Fruit fly (Drosophila melanogaster): ENCODE results near the gene btd.

The btd gene

DNA sequence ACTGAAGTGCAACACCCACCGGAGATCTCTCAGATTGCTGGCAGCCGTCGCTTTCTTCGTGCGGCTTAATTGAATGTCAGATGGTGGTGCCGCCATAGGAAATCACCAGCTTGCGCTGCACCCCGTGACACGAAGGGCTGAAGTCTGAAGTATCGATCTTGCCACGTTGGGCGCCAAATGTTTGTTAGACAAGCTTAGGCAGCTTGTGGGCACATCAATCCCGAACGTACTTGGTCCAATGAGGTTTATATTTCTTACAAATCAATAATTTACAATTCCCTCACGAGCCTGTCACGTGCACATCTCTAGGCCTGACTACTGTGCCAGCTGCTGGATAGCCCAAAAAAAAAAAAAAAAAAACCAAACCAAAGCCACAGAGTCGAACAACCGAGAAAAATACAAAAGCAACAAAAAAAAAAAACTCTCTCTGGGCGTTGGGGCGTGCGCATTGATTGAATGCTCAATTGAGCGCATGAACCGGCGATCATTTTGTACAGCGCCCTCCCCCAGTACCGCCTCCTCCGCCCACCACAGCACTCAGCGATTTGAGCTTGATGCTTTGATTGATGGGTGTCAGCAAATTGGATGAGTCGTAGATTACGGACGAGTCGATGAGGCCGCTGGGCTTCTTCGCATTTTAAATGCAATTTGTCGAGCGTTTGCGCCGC is 14.0 kb downstream of the btd start (continued):
- TF ChIP-seq p53 (GFP tag; optimal IDR thresholded peaks at IDR 0.05) (no peak), Pdp1 (GFP tag; optimal IDR thresholded peaks at IDR 0.05) (no peak), CG18262 (tag; optimal IDR thresholded peaks at IDR 0.05) (no peak), Doc3 (GFP tag; IDR thresholded peaks at IDR 0.05; ENCODE audit: partially characterized antibody) (peak; percentile 60), Ptx1 (GFP tag; IDR thresholded peaks at IDR 0.05) (no peak), CG6654 (GFP tag; optimal IDR thresholded peaks at IDR 0.05) (no peak), Mad (GFP tag; optimal IDR thresholded peaks at IDR 0.05) (no peak), CG3995 (GFP tag; optimal IDR thresholded peaks at IDR 0.05) (no peak), CG8281 (tag; optimal IDR thresholded peaks at IDR 0.05) (peak; percentile 95), tap (tag; optimal IDR thresholded peaks at IDR 0.05) (no peak), lbe (GFP tag; optimal IDR thresholded peaks at IDR 0.05) (no peak), Deaf1 (tag; optimal IDR thresholded peaks at IDR 0.05) (no peak), zen2 (GFP tag; IDR thresholded peaks at IDR 0.05; ENCODE audit: partially characterized antibody) (no peak; the same call in 2 of the 3 replicates), CG14860 (GFP tag; IDR thresholded peaks at IDR 0.05; ENCODE audit: partially characterized antibody) (0 out of 3 replicates have a peak, but pooled peaks have one; percentile 36), mld (GFP tag; IDR thresholded peaks at IDR 0.05; ENCODE audit: partially characterized antibody) (no peak), chm (GFP tag; IDR thresholded peaks at IDR 0.05) (no peak)

DNA sequence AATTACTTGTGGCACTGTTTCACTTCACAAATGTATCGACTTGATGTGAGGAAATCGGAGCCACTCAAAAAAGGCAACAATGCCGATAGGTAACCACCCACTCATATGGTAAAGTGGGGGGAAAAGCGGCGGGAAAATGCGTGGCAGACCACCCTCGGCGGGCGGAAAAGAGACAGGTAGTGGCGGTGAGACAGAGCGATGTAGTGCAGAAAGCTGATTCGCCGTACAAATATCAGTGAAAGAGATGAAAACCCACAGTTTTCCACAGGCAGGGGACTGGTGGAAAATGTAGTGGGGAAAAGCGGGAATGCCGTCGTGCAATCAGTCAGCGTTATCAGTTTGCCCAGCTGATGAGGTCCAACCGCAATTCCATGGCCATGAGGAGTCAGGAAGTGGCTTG is 33.3 kb downstream of the btd start:
- TF ChIP-seq Nf-YC (tag; optimal IDR thresholded peaks at IDR 0.05) (peak; percentile 92), sens (GFP tag) (peak; percentile 44), CG12071 (GFP tag; optimal IDR thresholded peaks at IDR 0.05) (no peak), Jarid2 (GFP tag; optimal IDR thresholded peaks at IDR 0.05) (peak; percentile 4), slou (GFP tag; optimal IDR thresholded peaks at IDR 0.05) (no peak), Nf-YB (GFP tag; optimal IDR thresholded peaks at IDR 0.05) (peak; percentile 91), CG3281 (GFP tag; optimal IDR thresholded peaks at IDR 0.05) (no peak), Mes4 (GFP tag; optimal IDR thresholded peaks at IDR 0.05) (no peak), CG10321 (GFP tag; IDR thresholded peaks at IDR 0.05) (peak; percentile 53; the same call in 1 of the 2 replicates), CG1832 (GFP tag; optimal IDR thresholded peaks at IDR 0.05) (peak; percentile 45)

DNA sequence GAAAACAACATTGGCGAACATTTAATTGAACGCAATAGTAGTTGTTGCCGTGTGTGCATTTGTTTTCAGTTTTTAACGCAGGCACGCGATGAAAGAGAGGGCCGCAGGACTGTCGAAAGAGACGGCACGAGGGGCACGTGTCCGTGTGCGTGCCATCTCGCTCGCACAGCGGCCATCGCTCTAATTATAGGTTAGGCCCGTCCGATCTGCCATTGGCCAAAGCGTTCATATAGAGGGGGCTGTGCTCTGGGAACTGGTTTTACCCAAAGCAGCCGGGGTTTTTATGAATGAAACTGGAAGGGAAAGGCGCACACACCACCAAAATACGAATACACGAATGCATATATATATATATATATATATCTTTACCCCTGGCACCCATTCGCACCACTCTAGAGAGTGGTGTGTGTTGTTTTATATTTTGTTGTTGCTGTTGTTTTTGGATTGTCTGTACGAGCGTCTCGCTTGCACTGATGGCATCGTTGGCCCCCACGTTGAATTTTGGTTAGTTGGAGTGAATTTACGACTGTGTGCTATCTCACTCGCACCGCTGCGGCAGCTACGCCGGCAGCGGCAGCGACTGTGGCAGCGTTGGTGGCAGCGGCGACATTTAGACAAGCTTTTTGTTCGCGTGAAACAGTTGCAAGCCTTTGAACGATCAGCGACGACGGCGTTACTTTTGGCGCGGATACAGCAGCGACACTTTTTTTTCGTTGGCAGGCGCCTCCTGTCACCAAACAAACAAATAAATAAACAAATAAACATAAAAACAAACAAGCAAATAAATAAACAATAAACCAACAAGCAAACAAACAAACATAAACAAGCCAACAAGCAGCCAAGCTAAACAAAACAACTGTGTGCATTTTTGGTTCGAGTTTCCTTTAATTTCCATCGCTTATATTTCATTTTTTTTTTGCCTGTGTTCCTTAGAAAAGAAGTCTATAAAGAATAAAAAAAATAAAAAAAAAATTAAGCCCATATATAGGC is 35.3 kb downstream of the btd start, which contains the start of gene Sp1:
Sp1 (plus strand) TSS at position 636 of the 990 bp plus-strand sequence.
- TF ChIP-seq grau (tag; optimal IDR thresholded peaks at IDR 0.05) (no peak), kah (GFP tag; optimal IDR thresholded peaks at IDR 0.05) (no peak), seq (GFP tag; IDR thresholded peaks at IDR 0.05) (peak; percentile 58; the same call in 1 of the 2 replicates), sens (GFP tag) (peak; percentile 85), Dref (GFP tag; IDR thresholded peaks at IDR 0.05) (no peak), ATbp (GFP tag; optimal IDR thresholded peaks at IDR 0.05) (no peak), tio (GFP tag; optimal IDR thresholded peaks at IDR 0.05) (no peak), kay (GFP tag; optimal IDR thresholded peaks at IDR 0.05) (no peak), Deaf1 (tag; optimal IDR thresholded peaks at IDR 0.05) (peak; percentile 38), Nf-YA (GFP tag; IDR thresholded peaks at IDR 0.05) (peak; percentile 76), phol (tag; optimal IDR thresholded peaks at IDR 0.05) (no peak), Trl (optimal IDR thresholded peaks at IDR 0.05) (no peak), Trl (GFP tag; optimal IDR thresholded peaks at IDR 0.05) (no peak), Aef1 (GFP tag; IDR thresholded peaks at IDR 0.05) (peak; percentile 44; the same call in 2 of the 3 replicates), CG8290 (GFP tag; optimal IDR thresholded peaks at IDR 0.05) (no peak), CG8290 (tag; optimal IDR thresholded peaks at IDR 0.05) (no peak), gem (tag; optimal IDR thresholded peaks at IDR 0.05) (peak; percentile 12), CG9727 (GFP tag; optimal IDR thresholded peaks at IDR 0.05) (peak; percentile 53), CoRest (tag; optimal IDR thresholded peaks at IDR 0.05) (peak; percentile 55), lilli (GFP tag; optimal IDR thresholded peaks at IDR 0.05) (no peak), CG30020 (tag; optimal IDR thresholded peaks at IDR 0.05) (no peak), CG1832 (GFP tag; optimal IDR thresholded peaks at IDR 0.05) (peak; percentile 91), zfh1 (GFP tag; IDR thresholded peaks at IDR 0.05) (no peak)
